Worm (Caenorhabditis elegans): Measurements from ENCODE around the gene ikke-1.

DNA sequence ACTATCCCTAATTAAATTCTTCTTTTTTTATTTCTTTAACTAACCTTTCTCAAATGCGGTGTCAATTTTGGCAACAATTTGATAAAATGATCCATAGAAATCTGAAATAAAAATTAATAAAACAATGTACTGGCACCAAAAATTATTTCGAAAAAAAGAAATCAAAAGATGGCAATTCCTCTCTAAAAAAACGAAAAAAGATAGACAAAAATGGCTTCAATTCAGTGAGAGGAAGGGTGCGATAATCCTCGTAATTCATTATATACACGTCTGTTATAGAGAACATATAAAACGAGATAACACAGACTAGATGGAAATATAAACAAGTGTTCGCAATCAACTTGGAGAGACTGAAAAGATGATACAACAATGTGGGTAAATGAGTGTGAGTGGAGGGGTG lies 4.7 kb downstream of the ikke-1 start, which contains the start of gene R107.2:
- TF ChIP-seq M03D4.4 (tag; optimal IDR thresholded peaks at IDR 0.05) (no peak), drap-1 (GFP tag; optimal IDR thresholded peaks at IDR 0.05) (no peak)

All from whole organism, mixed stage, embryonic.